Worm (Caenorhabditis elegans) whole organism, L1 larva: Measurements from ENCODE around the gene cchl-1.

ENCODE experiments used
- F16B12.6 ChIP-seq: fragments of 150-350 bp; optimal IDR thresholded peaks from 2 replicates; lab custom pipeline; 2014; ENCODE audit warnings: missing biosample characterization, missing genetic modification characterization
- ceh-82 ChIP-seq, 3 experiments: fragments of 150-350 bp in 1 of 3; sonication (generic microtip) in 2 of 3; optimal IDR thresholded peaks; 2 replicates each; lab custom pipeline; 2014 to 2017; ENCODE audit warnings: missing biosample characterization in 3 of 3, missing genetic modification characterization in 3 of 3
- elt-3 ChIP-seq, 6 experiments: fragments of 150-350 bp in 1 of 6; sonication (generic microtip); optimal IDR thresholded peaks; 2 replicates each; lab custom pipeline; 2017 to 2018; ENCODE audit warnings: missing biosample characterization in 6 of 6, missing genetic modification characterization in 6 of 6, inconsistent platforms in 1 of 6
- ets-5 ChIP-seq: fragments of 200-800 bp; sonication (Bioruptor generic); IDR thresholded peaks from 2 replicates; pipeline ENCODE4 v1.3.6; 2022; ENCODE audit warnings: missing genetic modification characterization, missing compliant biosample characterization
- mep-1 ChIP-seq: fragments of 150-350 bp; optimal IDR thresholded peaks from 2 replicates; lab custom pipeline; 2014; ENCODE audit warnings: missing biosample characterization, missing genetic modification characterization
- nhr-11 ChIP-seq: fragments of 150-350 bp; optimal IDR thresholded peaks from 2 replicates; lab custom pipeline; 2014; ENCODE audit warnings: missing biosample characterization, missing genetic modification characterization
- nhr-76 ChIP-seq: sonication (generic microtip); optimal IDR thresholded peaks from 2 replicates; lab custom pipeline; 2017; ENCODE audit warnings: missing biosample characterization, missing genetic modification characterization
- nhr-77 ChIP-seq: fragments of 150-350 bp; optimal IDR thresholded peaks from 2 replicates; lab custom pipeline; 2014; ENCODE audit warnings: missing biosample characterization, missing genetic modification characterization
- nhr-85 ChIP-seq: sonication (generic microtip); peaks from one replicate; lab custom pipeline; 2016; ENCODE audit warnings: missing genetic modification characterization, inconsistent platforms, missing compliant biosample characterization
- skn-1 ChIP-seq: fragments of 150-350 bp; optimal IDR thresholded peaks from 2 replicates; lab custom pipeline; 2014; ENCODE audit warnings: missing biosample characterization, missing genetic modification characterization
- unc-62 ChIP-seq: fragments of 150-350 bp; optimal IDR thresholded peaks from 2 replicates; lab custom pipeline; 2014; ENCODE audit warnings: missing biosample characterization, missing genetic modification reagents, missing genetic modification characterization
- ztf-4 ChIP-seq: fragments of 150-350 bp; optimal IDR thresholded peaks from 2 replicates; lab custom pipeline; 2014; ENCODE audit warnings: missing biosample characterization, missing genetic modification characterization

ce11 chrII:11283803-11284202, 47.6 kb upstream of the cchl-1 start:
- TF ChIP-seq elt-3 (tag; optimal IDR thresholded peaks at IDR 0.05; lab: Kevin White, UChicago) (no peak), ets-5 (no peak), skn-1 (tag; lab: Kevin White, UChicago) (no peak), nhr-85 (tag; lab: Kevin White, UChicago) (peak; percentile 40), nhr-77 (no peak), nhr-11 (no peak), mep-1 (no peak), nhr-76 (no peak), F16B12.6 (tag; lab: Kevin White, UChicago) (no peak), ztf-4 (tag; lab: Kevin White, UChicago) (no peak), ceh-82 (tag; optimal IDR thresholded peaks at IDR 0.05; lab: Kevin White, UChicago) (no peak), unc-62 (GFP tag; lab: Kevin White, UChicago) (no peak)
